Worm (Caenorhabditis elegans) whole organism, L3 larva: ENCODE measurements around the gene ZC190.4.
A peak's percentile ranks its signal among the peaks of the same experiment; 100 is the strongest.

Source experiments
- ZK546.5 ChIP-seq: sonication (generic microtip); optimal IDR thresholded peaks from 2 replicates; lab custom pipeline; 2017; ENCODE audit warnings: missing biosample characterization, missing genetic modification characterization
- aly-2 ChIP-seq: fragments of 150-350 bp; optimal IDR thresholded peaks from 2 replicates; lab custom pipeline; 2014; ENCODE audit warnings: missing biosample characterization, missing genetic modification characterization
- ama-1 ChIP-seq: fragments of 150-350 bp; optimal IDR thresholded peaks from 2 replicates; lab custom pipeline; 2018
- ceh-16 ChIP-seq: sonication (generic microtip); optimal IDR thresholded peaks from 2 replicates; lab custom pipeline; 2017; ENCODE audit warnings: missing biosample characterization, missing genetic modification characterization
- ceh-28 ChIP-seq: fragments of 150-350 bp; optimal IDR thresholded peaks from 2 replicates; lab custom pipeline; 2014; ENCODE audit warnings: missing biosample characterization, missing genetic modification reagents, missing genetic modification characterization
- ceh-82 ChIP-seq: fragments of 150-350 bp; optimal IDR thresholded peaks from 2 replicates; lab custom pipeline; 2014; ENCODE audit warnings: missing biosample characterization, missing genetic modification characterization
- ceh-9 ChIP-seq: sonication (generic microtip); optimal IDR thresholded peaks from 2 replicates; lab custom pipeline; 2018; ENCODE audit warnings: missing biosample characterization, missing genetic modification characterization
- daf-12 ChIP-seq: fragments of 150-350 bp; optimal IDR thresholded peaks from 2 replicates; lab custom pipeline; 2014; ENCODE audit warnings: missing biosample characterization, missing genetic modification reagents, missing genetic modification characterization
- egl-27 ChIP-seq: sonication (generic microtip); optimal IDR thresholded peaks from 4 replicates; lab custom pipeline; 2017; ENCODE audit warnings: missing biosample characterization, missing genetic modification reagents, missing genetic modification characterization
- elt-1 ChIP-seq: fragments of 150-350 bp; optimal IDR thresholded peaks from 2 replicates; lab custom pipeline; 2014; ENCODE audit warnings: missing biosample characterization, missing genetic modification characterization
- elt-2 ChIP-seq: sonication (generic microtip); optimal IDR thresholded peaks from 2 replicates; lab custom pipeline; 2016; ENCODE audit warnings: missing genetic modification reagents, mild to moderate bottlenecking, missing genetic modification characterization, missing compliant biosample characterization
- elt-3 ChIP-seq, 3 experiments: fragments of 150-350 bp in 1 of 3; sonication (generic microtip) in 2 of 3; optimal IDR thresholded peaks; 2 replicates in 2 of 3; 4 replicates in 1 of 3; lab custom pipeline; 2014 to 2017; ENCODE audit warnings: missing biosample characterization in 3 of 3, missing genetic modification characterization in 3 of 3
- eor-1 ChIP-seq, 2 experiments: fragments of 150-350 bp; optimal IDR thresholded peaks; 2 replicates each; lab custom pipeline; 2014 to 2018; ENCODE audit warnings: missing biosample characterization in 2 of 2, missing genetic modification characterization in 2 of 2
- fkh-10 ChIP-seq: sonication (generic microtip); optimal IDR thresholded peaks from 2 replicates; lab custom pipeline; 2017; ENCODE audit warnings: missing biosample characterization, missing genetic modification reagents, missing genetic modification characterization
- fos-1 ChIP-seq: fragments of 150-350 bp; optimal IDR thresholded peaks from 2 replicates; lab custom pipeline; 2014; ENCODE audit warnings: missing biosample characterization, missing genetic modification characterization
- hmg-11 ChIP-seq: sonication (generic microtip); optimal IDR thresholded peaks from 2 replicates; lab custom pipeline; 2016; ENCODE audit warnings: missing genetic modification characterization, missing compliant biosample characterization
- jun-1 ChIP-seq: fragments of 150-350 bp; optimal IDR thresholded peaks from 2 replicates; lab custom pipeline; 2014; ENCODE audit warnings: missing biosample characterization, missing genetic modification reagents, missing genetic modification characterization
- lin-15B ChIP-seq: fragments of 150-350 bp; optimal IDR thresholded peaks from 2 replicates; lab custom pipeline; 2014; ENCODE audit warnings: missing biosample characterization, missing genetic modification characterization
- lsy-12 ChIP-seq: sonication (generic microtip); optimal IDR thresholded peaks from 2 replicates; lab custom pipeline; 2016; ENCODE audit warnings: mild to moderate bottlenecking, missing genetic modification characterization, missing compliant biosample characterization
- mml-1 ChIP-seq: fragments of 150-350 bp; sonication (generic microtip); optimal IDR thresholded peaks from 3 replicates; lab custom pipeline; 2014; ENCODE audit warnings: missing biosample characterization, missing genetic modification characterization
- nfya-1 ChIP-seq: sonication (generic microtip); optimal IDR thresholded peaks from 2 replicates; lab custom pipeline; 2017; ENCODE audit warnings: missing genetic modification characterization, mild to moderate bottlenecking, missing compliant biosample characterization, antibody characterized with exemption, moderate library complexity; ENCODE audit not compliant: insufficient read depth
- nhr-11 ChIP-seq: fragments of 150-350 bp; optimal IDR thresholded peaks from 2 replicates; lab custom pipeline; 2014; ENCODE audit warnings: missing biosample characterization, missing genetic modification characterization
- nhr-12 ChIP-seq: fragments of 150-350 bp; optimal IDR thresholded peaks from 2 replicates; lab custom pipeline; 2014; ENCODE audit warnings: missing biosample characterization, missing genetic modification characterization
- nhr-23 ChIP-seq: fragments of 150-350 bp; optimal IDR thresholded peaks from 2 replicates; lab custom pipeline; 2014; ENCODE audit warnings: missing biosample characterization, missing genetic modification reagents, missing genetic modification characterization
- nhr-237 ChIP-seq: fragments of 150-350 bp; optimal IDR thresholded peaks from 2 replicates; lab custom pipeline; 2014; ENCODE audit warnings: missing biosample characterization, missing genetic modification characterization
- nhr-25 ChIP-seq: sonication (generic microtip); optimal IDR thresholded peaks from 2 replicates; lab custom pipeline; 2017; ENCODE audit warnings: missing biosample characterization, missing genetic modification characterization
- nhr-28 ChIP-seq: fragments of 150-350 bp; optimal IDR thresholded peaks from 2 replicates; lab custom pipeline; 2014; ENCODE audit warnings: missing biosample characterization, missing genetic modification characterization
- nhr-43 ChIP-seq: sonication (generic microtip); optimal IDR thresholded peaks from 2 replicates; lab custom pipeline; 2016; ENCODE audit warnings: mild to moderate bottlenecking, missing genetic modification characterization, missing compliant biosample characterization; ENCODE audit not compliant: poor library complexity, severe bottlenecking
- nhr-67 ChIP-seq: fragments of 150-350 bp; optimal IDR thresholded peaks from 2 replicates; lab custom pipeline; 2014; ENCODE audit warnings: missing biosample characterization, missing genetic modification characterization
- nhr-76 ChIP-seq: fragments of 150-350 bp; sonication (generic microtip); optimal IDR thresholded peaks from 5 replicates; lab custom pipeline; 2014; ENCODE audit warnings: missing biosample characterization, missing genetic modification characterization
- pha-4 ChIP-seq: fragments of 150-350 bp; optimal IDR thresholded peaks from 2 replicates; lab custom pipeline; 2014; ENCODE audit warnings: missing biosample characterization, missing genetic modification reagents, missing genetic modification characterization
- pqm-1 ChIP-seq: fragments of 150-350 bp; optimal IDR thresholded peaks from 2 replicates; lab custom pipeline; 2017; ENCODE audit warnings: missing biosample characterization, missing genetic modification characterization, inconsistent platforms
- sea-2 ChIP-seq: fragments of 150-350 bp; sonication (generic microtip); optimal IDR thresholded peaks from 4 replicates; lab custom pipeline; 2014; ENCODE audit warnings: missing biosample characterization, missing genetic modification reagents, missing genetic modification characterization
- skn-1 ChIP-seq: fragments of 150-350 bp; optimal IDR thresholded peaks from 2 replicates; lab custom pipeline; 2014; ENCODE audit warnings: missing biosample characterization, missing genetic modification characterization
- snpc-4 ChIP-seq: fragments of 150-350 bp; optimal IDR thresholded peaks from 2 replicates; lab custom pipeline; 2014; ENCODE audit warnings: missing biosample characterization, missing genetic modification characterization
- tbx-2 ChIP-seq: sonication (generic microtip); optimal IDR thresholded peaks from 2 replicates; lab custom pipeline; 2016; ENCODE audit warnings: mild to moderate bottlenecking, missing genetic modification characterization, missing compliant biosample characterization
- unc-39 ChIP-seq: sonication (generic microtip); optimal IDR thresholded peaks from 4 replicates; lab custom pipeline; 2017; ENCODE audit warnings: missing biosample characterization, missing genetic modification characterization
- unc-62 ChIP-seq: fragments of 150-350 bp; sonication (generic microtip); optimal IDR thresholded peaks from 4 replicates; lab custom pipeline; 2014; ENCODE audit warnings: missing biosample characterization, missing genetic modification reagents, missing genetic modification characterization
- zag-1 ChIP-seq: fragments of 150-350 bp; optimal IDR thresholded peaks from 2 replicates; lab custom pipeline; 2014; ENCODE audit warnings: missing biosample characterization, missing genetic modification characterization
- ztf-11 ChIP-seq: fragments of 150-350 bp; optimal IDR thresholded peaks from 2 replicates; lab custom pipeline; 2014; ENCODE audit warnings: missing biosample characterization, missing genetic modification characterization
- ztf-4 ChIP-seq: fragments of 150-350 bp; optimal IDR thresholded peaks from 2 replicates; lab custom pipeline; 2014; ENCODE audit warnings: missing biosample characterization, missing genetic modification characterization

ZC190.4 gene

ce11 chrV:8623754-8624153, 42.1 kb upstream of the ZC190.4 start, which contains the start of gene F41E6.17:
Gene F41E6.17 (plus strand): TSS chrV:8624101.
- TF ChIP-seq zag-1 (tag; lab: Kevin White, UChicago) (no peak), hmg-11 (tag; lab: Kevin White, UChicago) (peak; percentile 16)
- TF ChIP-seq, all 47 proteins: peak for 1

DNA sequence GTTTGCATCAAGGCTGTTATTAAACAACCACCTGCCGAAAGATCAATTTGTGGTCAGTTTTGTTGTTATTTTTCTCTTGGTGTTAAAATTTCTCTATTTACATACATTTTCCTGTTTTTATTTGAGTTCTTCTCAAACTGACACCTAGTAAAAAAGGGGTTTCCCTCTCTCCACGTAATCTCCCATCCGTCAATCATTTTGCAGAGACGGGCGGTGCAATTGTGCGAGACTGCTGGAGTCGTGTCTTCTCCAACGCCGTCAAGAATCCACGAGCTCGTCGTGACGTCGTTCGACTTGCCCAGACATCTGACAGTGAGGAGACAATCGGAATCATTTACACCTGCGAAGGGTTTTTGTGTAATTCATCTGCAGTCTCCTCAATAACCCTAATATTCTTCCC, 39.5 kb upstream of the ZC190.4 start:
- no peak for TF ChIP-seq nhr-237 (tag; lab: Kevin White, UChicago)
- peak in 1 of 3 experiments; percentile 1 for TF ChIP-seq elt-3 (tag; optimal IDR thresholded peaks at IDR 0.05; lab: Kevin White, UChicago)
- no peak for TF ChIP-seq nhr-43 (tag; lab: Kevin White, UChicago)
- TF ChIP-seq nfya-1, result no peak
- no peak for TF ChIP-seq nhr-67 (tag; lab: Kevin White, UChicago)
- TF ChIP-seq lin-15B (tag; lab: Kevin White, UChicago), result no peak
- no peak for TF ChIP-seq fos-1 (tag; lab: Kevin White, UChicago)
- no peak for TF ChIP-seq skn-1 (tag; lab: Kevin White, UChicago)
- TF ChIP-seq ceh-82 (tag; lab: Kevin White, UChicago), result no peak
- TF ChIP-seq eor-1 (tag; optimal IDR thresholded peaks at IDR 0.05; lab: Kevin White, UChicago), result no peak
- no peak for TF ChIP-seq pha-4 (tag; lab: Kevin White, UChicago)
- peak; percentile 64 for TF ChIP-seq unc-62 (GFP tag; lab: Kevin White, UChicago)
- TF ChIP-seq nhr-76 (tag; lab: Kevin White, UChicago), result no peak
- TF ChIP-seq nhr-25 (tag; lab: Kevin White, UChicago), result no peak
- no peak for TF ChIP-seq zag-1 (tag; lab: Kevin White, UChicago)
- no peak for TF ChIP-seq lsy-12
- TF ChIP-seq ama-1, result no peak
- TF ChIP-seq, all 47 proteins: peak for 2

DNA sequence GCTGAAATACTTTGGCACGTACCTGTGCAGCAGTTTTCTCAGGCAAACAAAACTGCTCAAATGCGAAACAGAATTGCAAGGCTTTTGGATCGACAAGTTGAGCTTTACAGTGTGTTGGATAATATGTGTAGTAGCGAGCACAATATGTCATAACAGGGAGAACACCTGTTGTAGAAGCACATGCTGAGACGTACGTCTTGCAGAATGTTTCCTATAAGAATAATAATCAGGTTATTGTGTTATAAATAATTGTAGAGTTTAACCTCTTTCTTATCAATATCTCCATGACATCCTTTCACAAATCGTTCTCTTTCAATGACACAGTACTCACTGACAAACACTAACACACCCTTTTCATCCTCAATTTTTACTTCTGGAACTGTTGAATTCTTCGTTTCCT, 38.3 kb upstream of the ZC190.4 start:
- TF ChIP-seq nhr-237 (tag; lab: Kevin White, UChicago), result no peak
- TF ChIP-seq fkh-10 (GFP tag; lab: Kevin White, UChicago), result no peak
- TF ChIP-seq unc-39 (tag; lab: Kevin White, UChicago), result no peak
- no peak for TF ChIP-seq ama-1
- no peak for TF ChIP-seq skn-1 (tag; lab: Kevin White, UChicago)
- no peak for TF ChIP-seq nhr-67 (tag; lab: Kevin White, UChicago)
- TF ChIP-seq eor-1 (tag; optimal IDR thresholded peaks at IDR 0.05; lab: Kevin White, UChicago), result no peak
- TF ChIP-seq ceh-82 (tag; lab: Kevin White, UChicago), result no peak
- no peak for TF ChIP-seq ztf-4
- TF ChIP-seq lsy-12, result no peak

ce11 chrV:8629029-8629428, 36.8 kb upstream of the ZC190.4 start, which contains the start of gene F41E6.12:
Gene F41E6.12 (minus strand): TSS chrV:8629129.
- TF ChIP-seq nhr-23 (tag; lab: Kevin White, UChicago), result peak; percentile 20
- TF ChIP-seq nhr-76 (tag; lab: Kevin White, UChicago), result no peak
- TF ChIP-seq, all 47 proteins: peak for 1

DNA sequence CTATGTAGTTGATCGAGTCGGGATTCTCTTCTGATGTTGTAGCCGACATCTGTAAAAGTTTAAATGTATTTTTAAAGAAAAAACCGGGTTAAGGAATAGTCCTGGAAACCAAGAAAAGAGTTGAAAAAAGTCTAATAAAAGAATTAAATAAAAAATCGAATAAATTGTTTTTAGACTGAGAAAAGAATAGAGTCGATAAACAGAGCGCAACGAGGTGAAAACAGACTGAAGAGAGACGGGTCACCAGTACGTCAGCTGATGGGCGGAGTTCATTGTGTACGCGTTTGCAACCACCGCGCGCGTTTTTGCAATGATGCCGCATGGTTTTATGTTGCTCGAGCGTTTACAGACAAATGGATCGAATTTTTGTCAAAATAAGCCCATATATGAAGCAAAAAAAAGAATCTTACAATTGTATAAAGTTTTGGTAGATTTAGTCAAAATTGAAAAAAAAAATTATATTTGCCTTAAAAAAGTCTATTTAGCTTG, 34.5 kb upstream of the ZC190.4 start, which contains the start of gene atg-18:
TSS of gene atg-18 (minus strand) at position 51 of the 489 bp plus-strand sequence.
- TF ChIP-seq ceh-16 (tag; lab: Kevin White, UChicago) (no peak), unc-39 (tag; lab: Kevin White, UChicago) (no peak), eor-1 (tag; optimal IDR thresholded peaks at IDR 0.05; lab: Kevin White, UChicago) (no peak), nhr-23 (tag; lab: Kevin White, UChicago) (peak; percentile 75), snpc-4 (tag; lab: Kevin White, UChicago) (peak; percentile 72), nhr-28 (no peak), egl-27 (tag; lab: Kevin White, UChicago) (no peak), sea-2 (no peak), nhr-76 (tag; lab: Kevin White, UChicago) (no peak), fkh-10 (GFP tag; lab: Kevin White, UChicago) (no peak), unc-62 (GFP tag; lab: Kevin White, UChicago) (no peak), ama-1 (no peak), tbx-2 (tag; lab: Kevin White, UChicago) (no peak), nhr-67 (tag; lab: Kevin White, UChicago) (no peak), aly-2 (tag; lab: Kevin White, UChicago) (no peak), elt-1 (peak; percentile 11), nhr-12 (tag; lab: Kevin White, UChicago) (no peak), ZK546.5 (tag; lab: Kevin White, UChicago) (no peak), pha-4 (tag; lab: Kevin White, UChicago) (peak; percentile 91), zag-1 (tag; lab: Kevin White, UChicago) (no peak), daf-12 (no peak), mml-1 (tag; lab: Kevin White, UChicago) (no peak), hmg-11 (tag; lab: Kevin White, UChicago) (peak; percentile 72), lsy-12 (no peak), pqm-1 (tag; lab: Kevin White, UChicago) (peak; percentile 40), ceh-28 (tag; lab: Kevin White, UChicago) (peak; percentile 29), ztf-11 (tag; lab: Kevin White, UChicago) (no peak), jun-1 (tag; lab: Kevin White, UChicago) (no peak), ceh-9 (tag; lab: Kevin White, UChicago) (no peak), nhr-237 (tag; lab: Kevin White, UChicago) (no peak), ztf-4 (no peak), elt-2 (tag; lab: Kevin White, UChicago) (peak; percentile 63), fos-1 (tag; lab: Kevin White, UChicago) (no peak), nhr-11 (no peak), nfya-1 (peak; percentile 75)
